Worm (Caenorhabditis elegans) whole organism, early embryonic: ENCODE measurements around the gene ZK792.7.

Experiments used
- aly-1 ChIP-seq: sonication (generic microtip); optimal IDR thresholded peaks from 2 replicates; lab custom pipeline; 2016; ENCODE audit warnings: missing genetic modification characterization, missing compliant biosample characterization
- ama-1 ChIP-seq: fragments of 150-350 bp; optimal IDR thresholded peaks from 2 replicates; lab custom pipeline; 2014
- ceh-36 ChIP-seq: sonication (generic microtip); optimal IDR thresholded peaks from 2 replicates; lab custom pipeline; 2016; ENCODE audit warnings: missing genetic modification characterization, inconsistent platforms, missing compliant biosample characterization
- sea-1 ChIP-seq: fragments of 200-800 bp; sonication (Bioruptor generic); conservative IDR thresholded peaks from 2 replicates; pipeline ENCODE4 v1.3.6; 2022; ENCODE audit warnings: missing genetic modification characterization, missing compliant biosample characterization

- no peak for TF ChIP-seq ama-1 (lab: Kevin White, UChicago)
- no peak for TF ChIP-seq aly-1 (tag; lab: Kevin White, UChicago)
- TF ChIP-seq ceh-36 (tag; lab: Kevin White, UChicago): no peak
- TF ChIP-seq sea-1 (GFP tag; lab: Robert Waterston, UW): no peak
These were observed 1.4 kb downstream of the ZK792.7 start for ce11 chrIV:11695634-11696033.
